Worm (Caenorhabditis elegans) whole organism, late embryonic: Measurements from ENCODE around the gene ZC132.3.

ENCODE experiments used
- K02D7.2 ChIP-seq: sonication (generic microtip); optimal IDR thresholded peaks from 2 replicates; lab custom pipeline; 2017; ENCODE audit warnings: mild to moderate bottlenecking, missing genetic modification characterization, missing compliant biosample characterization
- ceh-45 ChIP-seq: fragments of 200-800 bp; sonication (Bioruptor generic); IDR thresholded peaks from 2 replicates; pipeline ENCODE4 v1.3.6; 2022; ENCODE audit warnings: missing genetic modification reagents, missing genetic modification characterization, missing compliant biosample characterization
- hlh-13 ChIP-seq: fragments of 200-800 bp; sonication (Bioruptor generic); optimal IDR thresholded peaks from 2 replicates; lab custom pipeline; 2018; ENCODE audit warnings: mild to moderate bottlenecking, missing genetic modification characterization, missing compliant biosample characterization
- lim-6 ChIP-seq: sonication (generic microtip); optimal IDR thresholded peaks from 2 replicates; lab custom pipeline; 2016; ENCODE audit warnings: missing genetic modification characterization, missing compliant biosample characterization
- nhr-232 ChIP-seq: sonication (generic microtip); optimal IDR thresholded peaks from 2 replicates; lab custom pipeline; 2016; ENCODE audit warnings: missing genetic modification characterization, missing compliant biosample characterization
- pha-4 ChIP-seq: fragments of 150-350 bp; optimal IDR thresholded peaks from 2 replicates; lab custom pipeline; 2018; ENCODE audit warnings: missing biosample characterization, missing genetic modification reagents, missing genetic modification characterization
- sox-4 ChIP-seq: sonication (generic microtip); optimal IDR thresholded peaks from 2 replicates; lab custom pipeline; 2017; ENCODE audit warnings: mild to moderate bottlenecking, missing genetic modification characterization, inconsistent platforms, missing compliant biosample characterization
- tbx-2 ChIP-seq: sonication (generic microtip); optimal IDR thresholded peaks from 2 replicates; lab custom pipeline; 2016; ENCODE audit warnings: missing genetic modification characterization, missing compliant biosample characterization
- tbx-7 ChIP-seq: sonication (generic microtip); optimal IDR thresholded peaks from 2 replicates; lab custom pipeline; 2016; ENCODE audit warnings: missing genotype, missing genetic modification characterization, missing compliant biosample characterization
- unc-55 ChIP-seq: sonication (generic microtip); optimal IDR thresholded peaks from 2 replicates; lab custom pipeline; 2017; ENCODE audit warnings: missing biosample characterization, missing genetic modification reagents, missing genetic modification characterization
- ztf-16 ChIP-seq: sonication (generic microtip); optimal IDR thresholded peaks from 2 replicates; lab custom pipeline; 2017; ENCODE audit warnings: missing genetic modification characterization, missing compliant biosample characterization

- TF ChIP-seq nhr-232 (tag; lab: Kevin White, UChicago) (no peak), lim-6 (tag; lab: Kevin White, UChicago) (no peak), unc-55 (GFP tag; lab: Kevin White, UChicago) (no peak), tbx-7 (tag; lab: Kevin White, UChicago) (no peak), tbx-2 (no peak), hlh-13 (no peak), K02D7.2 (tag; lab: Kevin White, UChicago) (no peak), ztf-16 (tag; lab: Kevin White, UChicago) (no peak), ceh-45 (no peak), sox-4 (no peak), pha-4 (tag; lab: Kevin White, UChicago) (no peak)
Observed at ce11 chrV:4345714-4346113, 46.1 kb upstream of the ZC132.3 start, which contains the start of gene figl-1.
